Fruit fly (Drosophila melanogaster): Measurements from ENCODE around the gene Cse1.

The Cse1 gene

dm6 chr2L:16815989-16816749 lies 8.8 kb downstream of the Cse1 start, which contains the start of gene mdy:
mdy (plus strand) TSS chr2L:16816660.
- TF ChIP-seq Xrp1 (GFP tag; IDR thresholded peaks at IDR 0.05) (peak; percentile 56), Taf1 (GFP tag; IDR thresholded peaks at IDR 0.05) (no peak), sens-2 (GFP tag; IDR thresholded peaks at IDR 0.05) (no peak), CG33557 (GFP tag; optimal IDR thresholded peaks at IDR 0.05) (peak; percentile 45), row (GFP tag; IDR thresholded peaks at IDR 0.05) (peak; percentile 89), cad (GFP tag; optimal IDR thresholded peaks at IDR 0.05) (no peak), disco-r (GFP tag; optimal IDR thresholded peaks at IDR 0.05) (no peak), CG15073 (GFP tag; optimal IDR thresholded peaks at IDR 0.05) (no peak), mirr (GFP tag; optimal IDR thresholded peaks at IDR 0.05) (no peak), dpn (GFP tag; optimal IDR thresholded peaks at IDR 0.05) (peak; percentile 62 to 71), ewg (GFP tag; optimal IDR thresholded peaks at IDR 0.05) (no peak), lmd (GFP tag; IDR thresholded peaks at IDR 0.05) (peak; percentile 40; the same call in 1 of the 2 replicates), Sox100B (GFP tag; optimal IDR thresholded peaks at IDR 0.05) (no peak), CG2116 (GFP tag; optimal IDR thresholded peaks at IDR 0.05) (peak; percentile 74), eve (GFP tag; optimal IDR thresholded peaks at IDR 0.05) (peak in 1 of 2 experiments; percentile 45), bsh (GFP tag; optimal IDR thresholded peaks at IDR 0.05) (peak in 1 of 2 experiments; percentile 51), Drgx (GFP tag; IDR thresholded peaks at IDR 0.05) (peak; percentile 57; the same call in 1 of the 2 replicates), Mes4 (GFP tag; optimal IDR thresholded peaks at IDR 0.05) (no peak), CG6175 (GFP tag; IDR thresholded peaks at IDR 0.05) (peak; percentile 46; the same call in 1 of the 3 replicates), Atf-2 (GFP tag; optimal IDR thresholded peaks at IDR 0.05) (peak; percentile 41), ttk (GFP tag; IDR thresholded peaks at IDR 0.05) (no peak), CG18599 (GFP tag; optimal IDR thresholded peaks at IDR 0.05) (peak; percentile 53), Tbp (GFP tag; optimal IDR thresholded peaks at IDR 0.05) (peak; percentile 4), Bgb (GFP tag; IDR thresholded peaks at IDR 0.05; ENCODE audit: partially characterized antibody) (peak; percentile 21; the same call in 1 of the 2 replicates), Mad (GFP tag; optimal IDR thresholded peaks at IDR 0.05) (peak; percentile 50), CkIIα-i1 (GFP tag; IDR thresholded peaks at IDR 0.05) (no peak), eyg (GFP tag; optimal IDR thresholded peaks at IDR 0.05) (no peak), HLH3B (GFP tag; IDR thresholded peaks at IDR 0.05) (peak; percentile 44), pho (GFP tag; optimal IDR thresholded peaks at IDR 0.05) (peak; percentile 47), ftz-f1 (GFP tag; optimal IDR thresholded peaks at IDR 0.05) (no peak), Gug (GFP tag; IDR thresholded peaks at IDR 0.05) (peak; percentile 51; the same call in 2 of the 4 replicates), CG3838 (GFP tag; optimal IDR thresholded peaks at IDR 0.05) (no peak), hth (optimal IDR thresholded peaks at IDR 0.05) (no peak), CG10654 (GFP tag; optimal IDR thresholded peaks at IDR 0.05) (no peak), CG13424 (tag; optimal IDR thresholded peaks at IDR 0.05) (peak; percentile 65), maf-S (GFP tag; optimal IDR thresholded peaks at IDR 0.05) (peak; percentile 23), en (GFP tag; optimal IDR thresholded peaks at IDR 0.05) (no peak), CG12155 (GFP tag; optimal IDR thresholded peaks at IDR 0.05) (peak; percentile 41), CG3726 (GFP tag; IDR thresholded peaks at IDR 0.05) (0 out of 3 replicates have a peak, but pooled peaks have one; percentile 9), crc (GFP tag; optimal IDR thresholded peaks at IDR 0.05) (no peak), wek (GFP tag; optimal IDR thresholded peaks at IDR 0.05) (no peak), CG2199 (GFP tag; IDR thresholded peaks at IDR 0.05) (0 out of 3 replicates have a peak, but pooled peaks have one; percentile 61), pum (GFP tag; optimal IDR thresholded peaks at IDR 0.05) (peak; percentile 2), ash1 (GFP tag; optimal IDR thresholded peaks at IDR 0.05) (no peak), cg (GFP tag; optimal IDR thresholded peaks at IDR 0.05) (no peak), D19A (tag; optimal IDR thresholded peaks at IDR 0.05) (peak; percentile 37), hkb (optimal IDR thresholded peaks at IDR 0.05) (no peak), hkb (GFP tag; IDR thresholded peaks at IDR 0.05) (peak; percentile 57; the same call in 1 of the 2 replicates), mld (GFP tag; IDR thresholded peaks at IDR 0.05; ENCODE audit: partially characterized antibody) (0 out of 3 replicates have a peak, but pooled peaks have one; percentile 25), Dad (GFP tag; optimal IDR thresholded peaks at IDR 0.05) (no peak), Lpt (GFP tag; optimal IDR thresholded peaks at IDR 0.05) (no peak)
